Worm (Caenorhabditis elegans) whole organism, late embryonic: ENCODE measurements around the gene mrpl-51.

Experiments used
- C38D4.7 ChIP-seq: fragments of 200-800 bp; sonication (Bioruptor generic); optimal IDR thresholded peaks from 2 replicates; lab custom pipeline; 2018; ENCODE audit warnings: mild to moderate bottlenecking, missing genetic modification characterization, moderate library complexity, missing compliant biosample characterization
- F13H6.1 ChIP-seq: sonication (generic microtip); optimal IDR thresholded peaks from 2 replicates; lab custom pipeline; 2016; ENCODE audit warnings: missing genetic modification characterization, missing compliant biosample characterization
- K02D7.2 ChIP-seq: sonication (generic microtip); optimal IDR thresholded peaks from 2 replicates; lab custom pipeline; 2017; ENCODE audit warnings: mild to moderate bottlenecking, missing genetic modification characterization, missing compliant biosample characterization
- K09A11.1 ChIP-seq: sonication (generic microtip); optimal IDR thresholded peaks from 2 replicates; lab custom pipeline; 2017; ENCODE audit warnings: antibody characterized with exemption, mild to moderate bottlenecking, missing genetic modification characterization, missing compliant biosample characterization; ENCODE audit not compliant: insufficient read depth
- T23F11.4 ChIP-seq: fragments of 200-800 bp; sonication (Bioruptor generic); optimal IDR thresholded peaks from 2 replicates; lab custom pipeline; 2018; ENCODE audit warnings: mild to moderate bottlenecking, missing genetic modification characterization, missing compliant biosample characterization
- ahr-1 ChIP-seq: sonication (generic microtip); optimal IDR thresholded peaks from 2 replicates; lab custom pipeline; 2016; ENCODE audit warnings: missing genetic modification characterization, missing compliant biosample characterization
- ceh-14 ChIP-seq: sonication (generic microtip); optimal IDR thresholded peaks from 2 replicates; lab custom pipeline; 2016; ENCODE audit warnings: missing genotype, missing genetic modification characterization, missing compliant biosample characterization
- ceh-18 ChIP-seq: sonication (generic microtip); optimal IDR thresholded peaks from 2 replicates; lab custom pipeline; 2016; ENCODE audit warnings: missing genetic modification characterization, missing compliant biosample characterization
- ceh-2 ChIP-seq: sonication (generic microtip); optimal IDR thresholded peaks from 2 replicates; lab custom pipeline; 2016; ENCODE audit warnings: missing genotype, missing genetic modification characterization, missing compliant biosample characterization
- ceh-24 ChIP-seq: sonication (generic microtip); optimal IDR thresholded peaks from 2 replicates; lab custom pipeline; 2016; ENCODE audit warnings: mild to moderate bottlenecking, missing genetic modification characterization, missing compliant biosample characterization
- ceh-30 ChIP-seq: fragments of 150-350 bp; optimal IDR thresholded peaks from 2 replicates; lab custom pipeline; 2014; ENCODE audit warnings: missing biosample characterization, missing genetic modification characterization
- ceh-31 ChIP-seq: sonication (generic microtip); optimal IDR thresholded peaks from 2 replicates; lab custom pipeline; 2016; ENCODE audit warnings: missing genetic modification characterization, missing compliant biosample characterization
- ceh-34 ChIP-seq: sonication (generic microtip); optimal IDR thresholded peaks from 2 replicates; lab custom pipeline; 2016; ENCODE audit warnings: mild to moderate bottlenecking, missing genetic modification characterization, missing compliant biosample characterization
- che-1 ChIP-seq: sonication (generic microtip); optimal IDR thresholded peaks from 2 replicates; lab custom pipeline; 2016; ENCODE audit warnings: mild to moderate bottlenecking, missing genetic modification characterization, missing compliant biosample characterization
- elt-2 ChIP-seq: sonication (generic microtip); optimal IDR thresholded peaks from 2 replicates; lab custom pipeline; 2016; ENCODE audit warnings: missing genetic modification reagents, missing genetic modification characterization, missing compliant biosample characterization
- elt-4 ChIP-seq: sonication (generic microtip); optimal IDR thresholded peaks from 2 replicates; lab custom pipeline; 2016; ENCODE audit warnings: missing genetic modification characterization, missing compliant biosample characterization
- ets-4 ChIP-seq: sonication (generic microtip); optimal IDR thresholded peaks from 2 replicates; lab custom pipeline; 2016; ENCODE audit warnings: missing genetic modification characterization, missing compliant biosample characterization
- eyg-1 ChIP-seq: sonication (generic microtip); optimal IDR thresholded peaks from 2 replicates; lab custom pipeline; 2016; ENCODE audit warnings: missing genotype, missing genetic modification characterization, missing compliant biosample characterization
- hlh-13 ChIP-seq: fragments of 200-800 bp; sonication (Bioruptor generic); optimal IDR thresholded peaks from 2 replicates; lab custom pipeline; 2018; ENCODE audit warnings: mild to moderate bottlenecking, missing genetic modification characterization, missing compliant biosample characterization
- hlh-6 ChIP-seq: sonication (generic microtip); optimal IDR thresholded peaks from 2 replicates; lab custom pipeline; 2016; ENCODE audit warnings: missing genotype, missing genetic modification characterization, missing compliant biosample characterization
- hlh-8 ChIP-seq: sonication (generic microtip); optimal IDR thresholded peaks from 2 replicates; lab custom pipeline; 2016; ENCODE audit warnings: missing genotype, missing genetic modification characterization, missing compliant biosample characterization
- lim-6 ChIP-seq: sonication (generic microtip); optimal IDR thresholded peaks from 2 replicates; lab custom pipeline; 2016; ENCODE audit warnings: missing genetic modification characterization, missing compliant biosample characterization
- madf-2 ChIP-seq: sonication (generic microtip); optimal IDR thresholded peaks from 2 replicates; lab custom pipeline; 2017; ENCODE audit warnings: missing genetic modification characterization, missing compliant biosample characterization
- mec-3 ChIP-seq: sonication (generic microtip); optimal IDR thresholded peaks from 2 replicates; lab custom pipeline; 2016; ENCODE audit warnings: borderline replicate concordance, missing genetic modification characterization, missing compliant biosample characterization
- nhr-11 ChIP-seq: fragments of 150-350 bp; optimal IDR thresholded peaks from 2 replicates; lab custom pipeline; 2014; ENCODE audit warnings: missing biosample characterization, missing genetic modification characterization
- pax-1 ChIP-seq: fragments of 150-350 bp; optimal IDR thresholded peaks from 2 replicates; lab custom pipeline; 2014; ENCODE audit warnings: missing biosample characterization, missing genetic modification characterization
- pha-2 ChIP-seq: sonication (generic microtip); optimal IDR thresholded peaks from 2 replicates; lab custom pipeline; 2017; ENCODE audit warnings: mild to moderate bottlenecking, missing genetic modification characterization, missing compliant biosample characterization
- pros-1 ChIP-seq: fragments of 150-350 bp; optimal IDR thresholded peaks from 2 replicates; lab custom pipeline; 2014; ENCODE audit warnings: missing biosample characterization, missing genetic modification reagents, missing genetic modification characterization
- sox-2 ChIP-seq: fragments of 200-800 bp; sonication (Bioruptor generic); IDR thresholded peaks from 2 replicates; pipeline ENCODE4 v1.3.6; 2022; ENCODE audit warnings: missing genetic modification reagents, missing genetic modification characterization, missing compliant biosample characterization
- sox-4 ChIP-seq: sonication (generic microtip); optimal IDR thresholded peaks from 2 replicates; lab custom pipeline; 2017; ENCODE audit warnings: mild to moderate bottlenecking, missing genetic modification characterization, inconsistent platforms, missing compliant biosample characterization
- syd-9 ChIP-seq: sonication (generic microtip); optimal IDR thresholded peaks from 2 replicates; lab custom pipeline; 2016; ENCODE audit warnings: mild to moderate bottlenecking, missing genetic modification characterization, moderate library complexity, missing compliant biosample characterization
- tbx-2 ChIP-seq: sonication (generic microtip); optimal IDR thresholded peaks from 2 replicates; lab custom pipeline; 2016; ENCODE audit warnings: missing genetic modification characterization, missing compliant biosample characterization
- tbx-7 ChIP-seq: sonication (generic microtip); optimal IDR thresholded peaks from 2 replicates; lab custom pipeline; 2016; ENCODE audit warnings: missing genotype, missing genetic modification characterization, missing compliant biosample characterization
- ttx-3 ChIP-seq: sonication (generic microtip); optimal IDR thresholded peaks from 2 replicates; lab custom pipeline; 2016; ENCODE audit warnings: missing genetic modification reagents, missing genetic modification characterization, missing compliant biosample characterization
- unc-55 ChIP-seq: sonication (generic microtip); optimal IDR thresholded peaks from 2 replicates; lab custom pipeline; 2017; ENCODE audit warnings: missing biosample characterization, missing genetic modification reagents, missing genetic modification characterization
- unc-86 ChIP-seq: sonication (generic microtip); optimal IDR thresholded peaks from 2 replicates; lab custom pipeline; 2016; ENCODE audit warnings: missing genetic modification characterization, missing compliant biosample characterization
- ztf-16 ChIP-seq: sonication (generic microtip); optimal IDR thresholded peaks from 2 replicates; lab custom pipeline; 2017; ENCODE audit warnings: missing genetic modification characterization, missing compliant biosample characterization

Gene mrpl-51

ce11 chrIV:12013120-12013519, 18.0 kb upstream of the mrpl-51 start, which contains the start of gene spe-17:
Gene spe-17 (plus strand): TSS chrIV:12013420.
- no peak for TF ChIP-seq che-1
- TF ChIP-seq nhr-11: no peak
- no peak for TF ChIP-seq unc-55 (GFP tag; lab: Kevin White, UChicago)
- TF ChIP-seq ceh-24 (tag; lab: Kevin White, UChicago): no peak
- TF ChIP-seq ceh-30: no peak
- TF ChIP-seq ttx-3 (tag; lab: Kevin White, UChicago): no peak
- TF ChIP-seq ceh-31 (tag; lab: Kevin White, UChicago): no peak

DNA sequence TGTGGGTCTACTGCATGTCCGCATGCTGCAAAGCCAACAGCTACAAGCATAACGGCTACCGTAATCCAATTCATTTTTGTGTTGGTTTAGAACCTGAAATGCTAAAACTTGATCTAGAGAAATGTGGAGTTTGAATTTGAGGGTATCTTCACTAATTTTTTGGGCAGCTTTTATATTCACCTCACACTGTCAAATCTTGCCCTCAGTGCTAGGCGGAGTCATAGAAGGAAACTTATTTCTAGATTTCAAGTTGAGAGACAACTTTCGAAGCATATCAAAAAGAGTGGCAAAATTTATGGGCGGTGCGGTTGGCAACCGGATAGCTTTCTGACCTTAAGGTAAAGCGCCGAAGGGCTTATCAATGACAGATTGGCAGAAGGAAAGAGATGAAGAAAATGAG, 15.5 kb upstream of the mrpl-51 start, which contains the start of gene lips-6:
Gene lips-6 (minus strand): TSS at position 101 of the 400 bp plus-strand sequence.
- TF ChIP-seq ceh-30 (no peak), elt-2 (tag; lab: Kevin White, UChicago) (no peak), unc-86 (tag; lab: Kevin White, UChicago) (no peak), elt-4 (tag; lab: Kevin White, UChicago) (no peak), pax-1 (tag; lab: Kevin White, UChicago) (no peak), pros-1 (tag; lab: Kevin White, UChicago) (no peak), syd-9 (tag; lab: Kevin White, UChicago) (no peak), hlh-13 (GFP tag; lab: Kevin White, UChicago) (no peak), che-1 (no peak), T23F11.4 (no peak)
- TF ChIP-seq, all 69 proteins: peak for 0

ce11 chrIV:12018920-12019319, 12.2 kb upstream of the mrpl-51 start:
- TF ChIP-seq hlh-8 (tag; lab: Kevin White, UChicago) (no peak), tbx-7 (no peak), hlh-6 (tag; lab: Kevin White, UChicago) (no peak), hlh-13 (GFP tag; lab: Kevin White, UChicago) (no peak), C38D4.7 (GFP tag; lab: Kevin White, UChicago) (no peak), mec-3 (tag; lab: Kevin White, UChicago) (no peak), ceh-18 (tag; lab: Kevin White, UChicago) (no peak), ceh-34 (tag; lab: Kevin White, UChicago) (no peak), ceh-2 (tag; lab: Kevin White, UChicago) (no peak), sox-4 (tag; lab: Kevin White, UChicago) (no peak), ztf-16 (tag; lab: Kevin White, UChicago) (no peak), tbx-2 (no peak), pha-2 (tag; lab: Kevin White, UChicago) (no peak), sox-2 (GFP tag; lab: Robert Waterston, UW) (no peak), ahr-1 (no peak), madf-2 (tag; lab: Kevin White, UChicago) (no peak), syd-9 (tag; lab: Kevin White, UChicago) (no peak), lim-6 (tag; lab: Kevin White, UChicago) (no peak), elt-2 (tag; lab: Kevin White, UChicago) (no peak)
- TF ChIP-seq, all 69 proteins: peak for 0

DNA sequence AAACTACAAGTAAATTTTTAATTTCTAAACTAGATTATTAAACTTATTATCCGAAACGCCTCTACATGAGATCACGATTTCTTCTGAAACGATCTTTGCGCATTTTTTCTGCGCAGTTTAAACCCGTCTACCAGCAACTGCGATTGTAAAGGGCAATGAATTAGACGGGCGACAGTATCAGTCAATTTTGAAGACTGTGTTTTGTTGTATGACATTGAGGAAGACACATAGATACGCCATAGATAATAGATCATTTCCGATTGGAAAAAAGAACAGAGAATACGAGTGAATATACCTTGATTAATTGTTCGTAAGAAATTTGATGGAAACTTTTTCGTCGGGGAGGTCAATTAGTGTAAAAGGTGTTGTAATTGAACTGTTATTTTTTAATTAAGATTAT, 9.8 kb upstream of the mrpl-51 start:
- TF ChIP-seq ztf-16 (tag; lab: Kevin White, UChicago): no peak
- TF ChIP-seq ceh-14 (tag; lab: Kevin White, UChicago): no peak
- TF ChIP-seq ets-4 (tag; lab: Kevin White, UChicago): no peak
- no peak for TF ChIP-seq tbx-2
- TF ChIP-seq pros-1 (tag; lab: Kevin White, UChicago): no peak
- TF ChIP-seq ceh-24 (tag; lab: Kevin White, UChicago): no peak
- TF ChIP-seq K02D7.2 (tag; lab: Kevin White, UChicago): no peak
- no peak for TF ChIP-seq C38D4.7 (GFP tag; lab: Kevin White, UChicago)
- no peak for TF ChIP-seq pha-2 (tag; lab: Kevin White, UChicago)
- no peak for TF ChIP-seq nhr-11
- TF ChIP-seq sox-4 (tag; lab: Kevin White, UChicago): no peak
- TF ChIP-seq tbx-7: no peak
- TF ChIP-seq, all 69 proteins: peak for 0

DNA sequence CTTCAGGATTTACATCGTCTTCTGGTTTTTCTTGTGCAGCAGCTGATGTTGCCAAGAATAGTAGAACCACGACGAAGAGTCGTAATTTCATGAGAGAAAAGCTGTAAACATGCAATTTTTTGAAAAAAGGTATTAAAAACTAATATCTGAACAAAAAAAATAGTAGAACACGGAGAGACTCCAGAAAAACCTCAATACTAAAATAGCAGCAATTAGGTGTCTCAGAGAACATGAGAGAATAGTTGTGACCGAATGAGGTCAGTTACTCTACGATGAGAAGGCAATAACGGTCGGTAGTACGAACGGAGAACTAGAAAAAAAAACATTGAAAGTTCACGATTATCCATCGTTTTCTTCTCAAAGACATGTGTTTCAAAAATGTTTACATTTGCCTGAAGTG, 2.0 kb upstream of the mrpl-51 start, which contains the start of gene tgn-38:
Gene tgn-38 (minus strand): TSS at position 101 of the 400 bp plus-strand sequence.
- TF ChIP-seq F13H6.1 (tag; lab: Kevin White, UChicago): no peak
- TF ChIP-seq K09A11.1: no peak
- no peak for TF ChIP-seq ets-4 (tag; lab: Kevin White, UChicago)
- no peak for TF ChIP-seq C38D4.7 (GFP tag; lab: Kevin White, UChicago)
- TF ChIP-seq eyg-1 (tag; lab: Kevin White, UChicago): no peak
- TF ChIP-seq, all 69 proteins: peak for 0
